Fruit fly (Drosophila melanogaster): Measurements from ENCODE around the gene mRpL47.
A peak's percentile ranks its signal among the peaks of the same experiment; 100 is the strongest.

Gene mRpL47

dm6 chr3R:9496748-9497147 lies 19.0 kb downstream of the mRpL47 start (continued):
- no peak for TF ChIP-seq CG10431 (GFP tag; optimal IDR thresholded peaks at IDR 0.05)
- TF ChIP-seq CG10274 (GFP tag; optimal IDR thresholded peaks at IDR 0.05), result no peak
- TF ChIP-seq fd64A (GFP tag; optimal IDR thresholded peaks at IDR 0.05), result no peak
- TF ChIP-seq dan (GFP tag; IDR thresholded peaks at IDR 0.05), result no peak
- TF ChIP-seq Trl (optimal IDR thresholded peaks at IDR 0.05), result no peak
- TF ChIP-seq Trl (GFP tag; optimal IDR thresholded peaks at IDR 0.05), result peak; percentile 92
- peak; percentile 38 for TF ChIP-seq BtbVII (GFP tag; optimal IDR thresholded peaks at IDR 0.05)
- peak; percentile 92 for TF ChIP-seq CG9932 (GFP tag; IDR thresholded peaks at IDR 0.05)
- TF ChIP-seq CG32767 (GFP tag; IDR thresholded peaks at IDR 0.05), result no peak
- TF ChIP-seq Pdp1 (GFP tag; optimal IDR thresholded peaks at IDR 0.05), result peak; percentile 79 to 84
- no peak for TF ChIP-seq dmrt99B (tag; optimal IDR thresholded peaks at IDR 0.05)
- TF ChIP-seq CG15269 (tag; optimal IDR thresholded peaks at IDR 0.05), result peak; percentile 48
- peak; percentile 80 for TF ChIP-seq CG8944 (GFP tag; optimal IDR thresholded peaks at IDR 0.05)
- TF ChIP-seq amos (GFP tag; IDR thresholded peaks at IDR 0.05; ENCODE audit: partially characterized antibody), result peak; percentile 66; the same call in 1 of the 2 replicates
- TF ChIP-seq CG17612 (GFP tag; IDR thresholded peaks at IDR 0.05), result peak; percentile 34; the same call in 1 of the 2 replicates
- TF ChIP-seq pum (GFP tag; optimal IDR thresholded peaks at IDR 0.05), result peak; percentile 70
- peak; percentile 67 for TF ChIP-seq al (GFP tag; IDR thresholded peaks at IDR 0.05)
- TF ChIP-seq CkIIα-i1 (GFP tag; IDR thresholded peaks at IDR 0.05), result no peak
- TF ChIP-seq GATAe (GFP tag; conservative IDR thresholded peaks at IDR 0.05), result no peak
- TF ChIP-seq bbx (GFP tag; IDR thresholded peaks at IDR 0.05; ENCODE audit: partially characterized antibody), result peak; percentile 60; the same call in 1 of the 2 replicates
- TF ChIP-seq CG8359 (GFP tag; optimal IDR thresholded peaks at IDR 0.05; ENCODE audit: borderline replicate concordance), result no peak
- no peak for TF ChIP-seq peb (GFP tag; IDR thresholded peaks at IDR 0.05)
- TF ChIP-seq CG4360 (GFP tag; IDR thresholded peaks at IDR 0.05), result no peak
- TF ChIP-seq CG9609 (GFP tag; optimal IDR thresholded peaks at IDR 0.05), result peak; percentile 77
- peak; percentile 75 for TF ChIP-seq dm (GFP tag; optimal IDR thresholded peaks at IDR 0.05)
- TF ChIP-seq stc (GFP tag; IDR thresholded peaks at IDR 0.05), result no peak
- TF ChIP-seq CG10959 (GFP tag; IDR thresholded peaks at IDR 0.05), result no peak
- TF ChIP-seq CG4820 (GFP tag; optimal IDR thresholded peaks at IDR 0.05), result no peak
- TF ChIP-seq Deaf1 (tag; optimal IDR thresholded peaks at IDR 0.05), result peak; percentile 22
- no peak for TF ChIP-seq ab (GFP tag; optimal IDR thresholded peaks at IDR 0.05)
- no peak for TF ChIP-seq Hr39 (optimal IDR thresholded peaks at IDR 0.05)
- TF ChIP-seq Dip3 (GFP tag; optimal IDR thresholded peaks at IDR 0.05), result peak; percentile 78
- peak; percentile 86 for TF ChIP-seq Myb (GFP tag; optimal IDR thresholded peaks at IDR 0.05)
- peak; percentile 36 for TF ChIP-seq MBD-R2 (GFP tag; IDR thresholded peaks at IDR 0.05)
- TF ChIP-seq cad (GFP tag; optimal IDR thresholded peaks at IDR 0.05), result no peak
- TF ChIP-seq CG9215 (GFP tag; IDR thresholded peaks at IDR 0.05), result peak; percentile 74
- TF ChIP-seq CG15696 (tag; optimal IDR thresholded peaks at IDR 0.05), result peak; percentile 44
- no peak for TF ChIP-seq CG2129 (GFP tag; IDR thresholded peaks at IDR 0.05; ENCODE audit: partially characterized antibody)
- peak; percentile 98 for TF ChIP-seq Dref (GFP tag; IDR thresholded peaks at IDR 0.05)
- peak; percentile 55; the same call in 1 of the 3 replicates for TF ChIP-seq H15 (GFP tag; IDR thresholded peaks at IDR 0.05)
- TF ChIP-seq Ets97D (GFP tag; optimal IDR thresholded peaks at IDR 0.05), result peak; percentile 99
- no peak for TF ChIP-seq CG3726 (GFP tag; IDR thresholded peaks at IDR 0.05)
- no peak for TF ChIP-seq Spps (tag; optimal IDR thresholded peaks at IDR 0.05)
- TF ChIP-seq CG2889 (GFP tag; IDR thresholded peaks at IDR 0.05), result no peak
- TF ChIP-seq CG16815 (GFP tag; optimal IDR thresholded peaks at IDR 0.05), result peak; percentile 55
- peak; percentile 85 for TF ChIP-seq CG8290 (GFP tag; optimal IDR thresholded peaks at IDR 0.05)
- peak; percentile 25 to 94 for TF ChIP-seq CG8290 (tag; optimal IDR thresholded peaks at IDR 0.05)
- TF ChIP-seq CG2678 (tag; optimal IDR thresholded peaks at IDR 0.05), result peak; percentile 70
- TF ChIP-seq sob (GFP tag; IDR thresholded peaks at IDR 0.05), result peak; percentile 85
- TF ChIP-seq Optix (GFP tag; IDR thresholded peaks at IDR 0.05), result no peak
- 0 out of 2 replicates have a peak, but pooled peaks have one; percentile 35 for TF ChIP-seq CG7372 (GFP tag; IDR thresholded peaks at IDR 0.05)
- TF ChIP-seq CG13624 (GFP tag; optimal IDR thresholded peaks at IDR 0.05), result peak; percentile 93
- peak; percentile 90 for TF ChIP-seq CG34376 (GFP tag; optimal IDR thresholded peaks at IDR 0.05)
